Worm (Caenorhabditis elegans) whole organism, mixed stage, embryonic: Measurements from ENCODE around the gene npr-18.

ENCODE experiments used
- mep-1 ChIP-seq: fragments of 150-350 bp; optimal IDR thresholded peaks from 2 replicates; lab custom pipeline; 2017; ENCODE audit warnings: missing biosample characterization, missing genetic modification reagents, missing genetic modification characterization, inconsistent platforms
- nhr-237 ChIP-seq: fragments of 150-350 bp; optimal IDR thresholded peaks from 2 replicates; lab custom pipeline; 2014; ENCODE audit warnings: missing biosample characterization, missing genetic modification characterization
- nhr-28 ChIP-seq: fragments of 150-350 bp; optimal IDR thresholded peaks from 2 replicates; lab custom pipeline; 2014; ENCODE audit warnings: missing biosample characterization, missing genetic modification characterization
- pha-4 ChIP-seq: fragments of 150-350 bp; optimal IDR thresholded peaks from 2 replicates; lab custom pipeline; 2018; ENCODE audit warnings: missing biosample characterization, missing genetic modification reagents, missing genetic modification characterization
- sem-2 ChIP-seq: fragments of 200-800 bp; sonication (Bioruptor generic); optimal IDR thresholded peaks from 2 replicates; lab custom pipeline; 2018; ENCODE audit warnings: mild to moderate bottlenecking, missing genetic modification characterization, missing compliant biosample characterization
- snpc-4 ChIP-seq: fragments of 150-350 bp; optimal IDR thresholded peaks from 2 replicates; lab custom pipeline; 2014; ENCODE audit warnings: missing biosample characterization, missing genetic modification characterization

DNA sequence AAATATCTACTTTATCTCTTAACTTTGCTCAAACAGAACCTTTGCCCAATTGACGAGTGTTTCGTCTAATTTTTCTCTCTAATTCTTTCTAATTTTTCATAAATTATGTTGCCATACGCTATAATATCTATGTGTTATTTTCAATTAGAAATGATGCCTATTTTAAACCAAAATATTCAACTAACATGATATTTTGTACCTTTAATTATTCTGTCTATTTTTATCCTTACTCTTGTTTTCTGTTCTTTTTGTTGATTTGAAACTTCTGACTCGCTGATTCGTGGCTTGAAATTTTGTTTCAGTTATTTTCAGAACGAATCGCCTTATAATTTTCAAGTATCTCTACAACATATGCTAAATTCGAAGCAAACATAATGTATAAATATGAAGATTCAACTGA, 18.9 kb downstream of the npr-18 start, which contains the start of gene F15G9.6:
- TF ChIP-seq nhr-28 (tag; lab: Kevin White, UChicago) = no peak
- TF ChIP-seq sem-2 (GFP tag; lab: Kevin White, UChicago) = no peak
- no peak for TF ChIP-seq mep-1 (tag; lab: Kevin White, UChicago)
- TF ChIP-seq pha-4 (tag; lab: Kevin White, UChicago) = no peak
- TF ChIP-seq snpc-4 (tag; lab: Kevin White, UChicago) = no peak
- TF ChIP-seq nhr-237 (tag; lab: Kevin White, UChicago) = no peak
